Worm (Caenorhabditis elegans) whole organism, L4/young adult: ENCODE results near the gene K02D3.2.

Experiments
- W03F9.2 ChIP-seq: fragments of 150-350 bp; optimal IDR thresholded peaks from 2 replicates; lab custom pipeline; 2014; ENCODE audit warnings: missing biosample characterization, missing genetic modification characterization
- him-1 ChIP-seq: sonication (generic microtip); optimal IDR thresholded peaks from 2 replicates; lab custom pipeline; 2016; ENCODE audit warnings: missing genotype, missing genetic modification reagents, missing genetic modification characterization, missing compliant biosample characterization

DNA sequence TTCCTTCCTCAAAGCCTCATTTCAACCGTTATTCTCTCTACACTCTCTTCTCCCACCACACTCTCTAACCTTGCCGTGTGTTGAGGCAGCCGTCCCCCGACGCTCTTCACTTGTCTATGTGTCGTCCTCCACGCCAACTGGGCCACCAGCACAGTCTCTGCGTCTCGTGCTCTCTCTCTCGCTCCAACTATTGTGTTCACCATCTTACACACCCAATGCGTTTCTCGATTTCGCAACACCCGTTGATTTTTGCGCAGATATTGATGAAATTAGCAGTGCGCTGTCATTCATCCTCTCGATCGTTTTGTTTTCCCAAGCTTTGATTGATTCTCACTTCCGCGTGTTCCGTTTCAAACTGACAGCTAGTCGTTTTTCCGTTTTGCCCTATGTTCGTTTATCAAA, 24.7 kb downstream of the K02D3.2 start:
- TF ChIP-seq him-1 (no peak), W03F9.2 (tag; lab: Kevin White, UChicago) (no peak)
